Worm (Caenorhabditis elegans) whole organism, L4/young adult: ENCODE results near the gene egg-3.

Experiments
- W03F9.2 ChIP-seq: fragments of 150-350 bp; optimal IDR thresholded peaks from 2 replicates; lab custom pipeline; 2014; ENCODE audit warnings: missing biosample characterization, missing genetic modification characterization
- him-1 ChIP-seq: sonication (generic microtip); optimal IDR thresholded peaks from 2 replicates; lab custom pipeline; 2016; ENCODE audit warnings: missing genotype, missing genetic modification reagents, missing genetic modification characterization, missing compliant biosample characterization

DNA sequence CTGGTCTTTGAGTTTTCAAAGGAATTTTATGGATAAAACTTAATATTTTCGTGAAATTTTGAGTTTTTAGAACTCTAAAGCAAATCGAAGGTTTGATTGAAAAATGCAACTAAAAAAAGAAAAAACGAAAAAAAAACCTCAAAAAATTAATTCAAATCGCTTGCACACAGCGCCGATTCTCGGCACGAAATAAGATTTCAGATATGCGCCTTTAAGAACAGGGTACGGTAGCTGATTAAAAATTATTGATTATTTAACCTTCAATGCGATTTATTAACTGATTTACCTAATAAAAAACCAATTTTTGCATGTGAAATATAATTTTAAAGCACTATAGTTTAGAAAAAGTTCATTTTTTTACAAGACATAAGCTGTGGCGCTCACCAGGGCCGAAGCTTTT is 31.4 kb downstream of the egg-3 start:
- TF ChIP-seq him-1 (tag; lab: Kevin White, UChicago) (no peak), W03F9.2 (tag; lab: Kevin White, UChicago) (no peak)
